Fruit fly (Drosophila melanogaster): ENCODE measurements around the gene tHMG2.
A peak's percentile ranks its signal among the peaks of the same experiment; 100 is the strongest.

tHMG2 gene

dm6 chr3R:22464611-22465113 is 28.1 kb upstream of the tHMG2 start, which contains the start of gene CG7054 (continued):
- TF ChIP-seq Max (GFP tag; optimal IDR thresholded peaks at IDR 0.05) (no peak), Hmr (GFP tag; optimal IDR thresholded peaks at IDR 0.05) (peak; percentile 74), Dbx (GFP tag; IDR thresholded peaks at IDR 0.05) (0 out of 3 replicates have a peak, but pooled peaks have one; percentile 23), CG16813 (GFP tag; IDR thresholded peaks at IDR 0.05; ENCODE audit: partially characterized antibody) (no peak), tap (tag; optimal IDR thresholded peaks at IDR 0.05) (peak; percentile 30), dati (GFP tag; IDR thresholded peaks at IDR 0.05) (no peak), lola (GFP tag; optimal IDR thresholded peaks at IDR 0.05) (no peak), CrebB (tag; optimal IDR thresholded peaks at IDR 0.05) (peak; percentile 37), ap (GFP tag; IDR thresholded peaks at IDR 0.05) (no peak), dysf (GFP tag; IDR thresholded peaks at IDR 0.05) (no peak), CG17912 (GFP tag; optimal IDR thresholded peaks at IDR 0.05) (no peak), oc (tag; optimal IDR thresholded peaks at IDR 0.05) (peak; percentile 9), CG10979 (tag; optimal IDR thresholded peaks at IDR 0.05) (no peak), CG2889 (GFP tag; IDR thresholded peaks at IDR 0.05) (no peak), CG33213 (GFP tag; optimal IDR thresholded peaks at IDR 0.05) (no peak), lov (optimal IDR thresholded peaks at IDR 0.05) (no peak), lov (GFP tag; IDR thresholded peaks at IDR 0.05) (no peak), CG10565 (GFP tag; optimal IDR thresholded peaks at IDR 0.05) (no peak), CG12659 (GFP tag; optimal IDR thresholded peaks at IDR 0.05) (no peak), pros (GFP tag; optimal IDR thresholded peaks at IDR 0.05) (no peak), CG8089 (GFP tag; optimal IDR thresholded peaks at IDR 0.05) (no peak), vvl (GFP tag; IDR thresholded peaks at IDR 0.05) (no peak), Oli (tag; optimal IDR thresholded peaks at IDR 0.05) (no peak), da (GFP tag; optimal IDR thresholded peaks at IDR 0.05) (no peak), CG14050 (GFP tag; IDR thresholded peaks at IDR 0.05) (no peak), emc (GFP tag; optimal IDR thresholded peaks at IDR 0.05) (no peak), CG5180 (GFP tag; optimal IDR thresholded peaks at IDR 0.05) (no peak), YL-1 (GFP tag; optimal IDR thresholded peaks at IDR 0.05) (peak; percentile 25), E2f2 (GFP tag; IDR thresholded peaks at IDR 0.05) (peak; percentile 29; the same call in 1 of the 2 replicates), sens (GFP tag) (peak; percentile 13), MTF-1 (GFP tag; optimal IDR thresholded peaks at IDR 0.05; ENCODE audit: borderline replicate concordance) (peak; percentile 31), Abd-B (GFP tag; optimal IDR thresholded peaks at IDR 0.05) (peak; percentile 32), luna (GFP tag; optimal IDR thresholded peaks at IDR 0.05) (no peak), shn (GFP tag; optimal IDR thresholded peaks at IDR 0.05) (peak; percentile 32), vfl (GFP tag; optimal IDR thresholded peaks at IDR 0.05) (no peak), HmgZ (tag; optimal IDR thresholded peaks at IDR 0.05) (peak; percentile 56), CG34422 (GFP tag; IDR thresholded peaks at IDR 0.05) (no peak), D19A (tag; optimal IDR thresholded peaks at IDR 0.05) (no peak), CG32532 (GFP tag; IDR thresholded peaks at IDR 0.05) (peak; percentile 37; the same call in 1 of the 2 replicates), slbo (GFP tag; IDR thresholded peaks at IDR 0.05) (peak; percentile 37; the same call in 1 of the 2 replicates), D19B (GFP tag; optimal IDR thresholded peaks at IDR 0.05) (no peak), Aef1 (GFP tag; IDR thresholded peaks at IDR 0.05) (no peak), CG12219 (GFP tag; optimal IDR thresholded peaks at IDR 0.05) (peak; percentile 9), B-H2 (GFP tag; optimal IDR thresholded peaks at IDR 0.05) (peak; percentile 66), CG30431 (GFP tag; optimal IDR thresholded peaks at IDR 0.05) (no peak), ATbp (GFP tag; optimal IDR thresholded peaks at IDR 0.05) (peak; percentile 32), tgo (GFP tag; IDR thresholded peaks at IDR 0.05) (no peak), CG17802 (tag; optimal IDR thresholded peaks at IDR 0.05) (no peak), HLH3B (GFP tag; IDR thresholded peaks at IDR 0.05) (no peak), CG11695 (GFP tag; IDR thresholded peaks at IDR 0.05) (0 out of 3 replicates have a peak, but pooled peaks have one; percentile 24), mam (GFP tag; optimal IDR thresholded peaks at IDR 0.05) (no peak)
